Fruit fly (Drosophila melanogaster) whole organism, embryonic: ENCODE measurements around the gene CG17202.

ENCODE experiments used
- ATbp ChIP-seq: fragments of 200-800 bp; sonication (Bioruptor generic); optimal IDR thresholded peaks from 2 replicates; lab custom pipeline; 2017; ENCODE audit warnings: missing biosample characterization, mild to moderate bottlenecking, missing genetic modification characterization, missing genetic modification reagents
- Ada2b ChIP-seq: fragments of 200-800 bp; sonication (Bioruptor generic); IDR thresholded peaks from 2 replicates; pipeline ENCODE4 v1.3.6; 2022; ENCODE audit warnings: missing biosample characterization, missing genetic modification characterization
- Atf6 ChIP-seq: fragments of 200-800 bp; sonication (Bioruptor generic); IDR thresholded peaks from 2 replicates; pipeline ENCODE4 v1.3.6; 2022; ENCODE audit warnings: missing biosample characterization, missing genetic modification characterization
- CG10959 ChIP-seq: fragments of 200-800 bp; sonication (Bioruptor generic); IDR thresholded peaks from 2 replicates; pipeline ENCODE4 v1.3.6; 2022; ENCODE audit warnings: missing biosample characterization, missing genetic modification characterization
- CG11560 ChIP-seq: fragments of 200-800 bp; sonication (Bioruptor generic); IDR thresholded peaks from 3 replicates; pipeline ENCODE4 v1.3.6; 2022; ENCODE audit warnings: missing biosample characterization, missing genetic modification characterization
- CG12071 ChIP-seq: fragments of 200-800 bp; sonication (Bioruptor generic); optimal IDR thresholded peaks from 3 replicates; lab custom pipeline; 2018; ENCODE audit warnings: missing biosample characterization, mild to moderate bottlenecking, missing genetic modification characterization
- CG12299 ChIP-seq: fragments of 200-800 bp; sonication (Bioruptor generic); optimal IDR thresholded peaks from 2 replicates; lab custom pipeline; 2018; ENCODE audit warnings: missing biosample characterization, mild to moderate bottlenecking, missing genetic modification characterization
- CG17361 ChIP-seq: fragments of 200-800 bp; sonication (Bioruptor generic); IDR thresholded peaks from 3 replicates; pipeline ENCODE4 v1.3.6; 2022; ENCODE audit warnings: missing biosample characterization, missing genetic modification characterization
- CG17912 ChIP-seq: fragments of 200-800 bp; sonication (Bioruptor generic); optimal IDR thresholded peaks from 2 replicates; lab custom pipeline; 2018; ENCODE audit warnings: missing biosample characterization, mild to moderate bottlenecking, missing genetic modification characterization
- CG1792 ChIP-seq: fragments of 200-800 bp; sonication (Bioruptor generic); optimal IDR thresholded peaks from 2 replicates; lab custom pipeline; 2016; ENCODE audit warnings: missing biosample characterization, missing genetic modification characterization
- CG32772 ChIP-seq: fragments of 200-800 bp; sonication (Bioruptor generic); IDR thresholded peaks from 2 replicates; pipeline ENCODE4 v1.3.6; 2022; ENCODE audit warnings: missing biosample characterization, missing genetic modification characterization
- CG4282 ChIP-seq: fragments of 200-800 bp; sonication (Bioruptor generic); optimal IDR thresholded peaks from 2 replicates; lab custom pipeline; 2016; ENCODE audit warnings: missing biosample characterization, missing genetic modification characterization
- CG4360 ChIP-seq: fragments of 200-800 bp; sonication (Bioruptor generic); IDR thresholded peaks from 2 replicates; pipeline ENCODE4 v1.3.6; 2022; ENCODE audit warnings: missing biosample characterization, missing genetic modification characterization
- CG6689 ChIP-seq: fragments of 200-800 bp; sonication (Bioruptor generic); IDR thresholded peaks from 2 replicates; pipeline ENCODE4 v1.3.6; 2022; ENCODE audit warnings: missing biosample characterization, missing genetic modification characterization
- CG6791 ChIP-seq: fragments of 200-800 bp; sonication (Bioruptor generic); IDR thresholded peaks from 3 replicates; pipeline ENCODE4 v1.3.6; 2022; ENCODE audit warnings: missing biosample characterization, missing genetic modification characterization; ENCODE audit not compliant: partially characterized antibody
- CG8388 ChIP-seq: fragments of 200-800 bp; sonication (Bioruptor generic); optimal IDR thresholded peaks from 2 replicates; lab custom pipeline; 2019; ENCODE audit warnings: missing biosample characterization, mild to moderate bottlenecking, missing genetic modification characterization, moderate library complexity
- CG9727 ChIP-seq: fragments of 200-800 bp; sonication (Bioruptor generic); optimal IDR thresholded peaks from 3 replicates; lab custom pipeline; 2017; ENCODE audit warnings: missing biosample characterization, mild to moderate bottlenecking, missing genetic modification characterization
- CG9797 ChIP-seq: fragments of 200-800 bp; sonication (Bioruptor generic); optimal IDR thresholded peaks from 3 replicates; lab custom pipeline; 2018; ENCODE audit warnings: missing biosample characterization, mild to moderate bottlenecking, missing genetic modification characterization
- CoRest ChIP-seq: fragments of 200-800 bp; sonication (Bioruptor generic); optimal IDR thresholded peaks from 3 replicates; lab custom pipeline; 2018; ENCODE audit warnings: missing biosample characterization, mild to moderate bottlenecking, missing genetic modification characterization, moderate library complexity
- Deaf1 ChIP-seq: fragments of 200-800 bp; optimal IDR thresholded peaks from 3 replicates; lab custom pipeline; 2019; ENCODE audit warnings: missing biosample characterization, mild to moderate bottlenecking, missing genetic modification characterization, moderate library complexity
- ERR ChIP-seq: fragments of 200-800 bp; sonication (Bioruptor generic); optimal IDR thresholded peaks from 2 replicates; lab custom pipeline; 2016; ENCODE audit warnings: missing biosample characterization, missing genetic modification characterization
- GATAe ChIP-seq: fragments of 200-800 bp; sonication (Bioruptor generic); conservative IDR thresholded peaks from 2 replicates; pipeline ENCODE4 v1.3.6; 2022; ENCODE audit warnings: missing biosample characterization, missing genetic modification characterization
- Lhr ChIP-seq: fragments of 200-800 bp; sonication (Bioruptor generic); optimal IDR thresholded peaks from 3 replicates; lab custom pipeline; 2017; ENCODE audit warnings: mild to moderate bottlenecking, missing biosample characterization, missing genetic modification reagents, missing genetic modification characterization
- Myb ChIP-seq: fragments of 200-800 bp; sonication (Bioruptor generic); optimal IDR thresholded peaks from 2 replicates; lab custom pipeline; 2016; ENCODE audit warnings: missing biosample characterization, missing genetic modification characterization
- NFAT ChIP-seq: fragments of 200-800 bp; sonication (Bioruptor generic); IDR thresholded peaks from 2 replicates; pipeline ENCODE4 v1.3.6; 2022; ENCODE audit warnings: missing biosample characterization, missing genetic modification characterization
- Oaz ChIP-seq: fragments of 200-800 bp; sonication (Bioruptor generic); IDR thresholded peaks from 2 replicates; pipeline ENCODE4 v1.3.6; 2022; ENCODE audit warnings: missing biosample characterization, missing genetic modification characterization
- Tbp ChIP-seq: fragments of >200 bp; optimal IDR thresholded peaks from 2 replicates; lab custom pipeline; 2018; ENCODE audit warnings: missing biosample characterization, missing genetic modification characterization
- Xbp1 ChIP-seq: fragments of 200-800 bp; sonication (Bioruptor generic); optimal IDR thresholded peaks from 3 replicates; lab custom pipeline; 2016; ENCODE audit warnings: missing biosample characterization, mild to moderate bottlenecking, missing genetic modification characterization
- ase ChIP-seq: fragments of 200-800 bp; sonication (Bioruptor generic); IDR thresholded peaks from 3 replicates; pipeline ENCODE4 v1.3.6; 2022; ENCODE audit warnings: missing biosample characterization, missing genetic modification characterization
- ash1 ChIP-seq: fragments of 200-800 bp; sonication (Bioruptor generic); optimal IDR thresholded peaks from 2 replicates; lab custom pipeline; 2018; ENCODE audit warnings: missing biosample characterization, mild to moderate bottlenecking, missing genetic modification characterization
- cg ChIP-seq: fragments of 200-800 bp; sonication (Bioruptor generic); optimal IDR thresholded peaks from 3 replicates; lab custom pipeline; 2019; ENCODE audit warnings: missing biosample characterization, mild to moderate bottlenecking, missing genetic modification characterization, moderate library complexity
- crol ChIP-seq: fragments of 200-800 bp; sonication (Bioruptor generic); IDR thresholded peaks from 2 replicates; pipeline ENCODE4 v1.3.6; 2022; ENCODE audit warnings: missing biosample characterization, missing genetic modification characterization
- gem ChIP-seq: fragments of 200-800 bp; sonication (Bioruptor generic); optimal IDR thresholded peaks from 2 replicates; lab custom pipeline; 2019; ENCODE audit warnings: missing biosample characterization, mild to moderate bottlenecking, missing genetic modification characterization, moderate library complexity
- gfzf ChIP-seq: fragments of 200-800 bp; sonication (Bioruptor generic); optimal IDR thresholded peaks from 2 replicates; lab custom pipeline; 2016; ENCODE audit warnings: missing biosample characterization, mild to moderate bottlenecking, missing genetic modification characterization, moderate library complexity
- ham ChIP-seq: fragments of 200-800 bp; sonication (Bioruptor generic); IDR thresholded peaks from 2 replicates; pipeline ENCODE4 v1.3.6; 2022; ENCODE audit warnings: missing biosample characterization, missing genetic modification characterization
- hbn ChIP-seq: fragments of 200-800 bp; sonication (Bioruptor generic); IDR thresholded peaks from 2 replicates; pipeline ENCODE4 v1.3.6; 2022; ENCODE audit warnings: missing biosample characterization, missing genetic modification characterization; ENCODE audit not compliant: partially characterized antibody
- lilli ChIP-seq: fragments of 200-800 bp; sonication (Bioruptor generic); optimal IDR thresholded peaks from 3 replicates; lab custom pipeline; 2016; ENCODE audit warnings: missing biosample characterization, missing genetic modification characterization
- nerfin-1 ChIP-seq: fragments of 200-800 bp; sonication (Bioruptor generic); optimal IDR thresholded peaks from 3 replicates; lab custom pipeline; 2019; ENCODE audit warnings: missing biosample characterization, mild to moderate bottlenecking, missing genetic modification characterization, moderate library complexity
- nmo ChIP-seq: fragments of 200-800 bp; sonication (Bioruptor generic); optimal IDR thresholded peaks from 2 replicates; lab custom pipeline; 2018; ENCODE audit warnings: missing biosample characterization, mild to moderate bottlenecking, missing genetic modification characterization, moderate library complexity
- pfk ChIP-seq: fragments of 200-800 bp; sonication (Bioruptor generic); optimal IDR thresholded peaks from 2 replicates; lab custom pipeline; 2018; ENCODE audit warnings: missing biosample characterization, mild to moderate bottlenecking, missing genetic modification characterization, moderate library complexity
- pho ChIP-seq: fragments of 200-800 bp; sonication (Bioruptor generic); optimal IDR thresholded peaks from 2 replicates; lab custom pipeline; 2016; ENCODE audit warnings: missing biosample characterization, missing genetic modification characterization
- pita ChIP-seq: fragments of 200-800 bp; sonication (Bioruptor generic); optimal IDR thresholded peaks from 2 replicates; lab custom pipeline; 2017; ENCODE audit warnings: missing biosample characterization, mild to moderate bottlenecking, missing genetic modification characterization
- pzg ChIP-seq: fragments of 200-800 bp; sonication (Bioruptor generic); optimal IDR thresholded peaks from 3 replicates; lab custom pipeline; 2018; ENCODE audit warnings: missing biosample characterization, mild to moderate bottlenecking, missing genetic modification characterization, moderate library complexity
- salm ChIP-seq: fragments of 200-800 bp; sonication (Bioruptor generic); optimal IDR thresholded peaks from 2 replicates; lab custom pipeline; 2018; ENCODE audit warnings: missing biosample characterization, mild to moderate bottlenecking, missing genetic modification characterization
- sc ChIP-seq, 3 experiments: fragments of >200 bp in 2 of 3; fragments of 200-800 bp in 1 of 3; sonication (Bioruptor generic) in 1 of 3; optimal IDR thresholded peaks; 2 replicates in 2 of 3; 3 replicates in 1 of 3; lab custom pipeline; 2017; ENCODE audit warnings: mild to moderate bottlenecking in 1 of 3, missing biosample characterization in 1 of 3, missing genetic modification characterization in 1 of 3, missing genetic modification reagents in 1 of 3
- shn ChIP-seq: fragments of 200-800 bp; sonication (Bioruptor generic); optimal IDR thresholded peaks from 3 replicates; lab custom pipeline; 2016; ENCODE audit warnings: missing biosample characterization, missing genetic modification characterization
- sna ChIP-seq: fragments of 200-800 bp; sonication (Bioruptor generic); IDR thresholded peaks from 2 replicates; pipeline ENCODE4 v1.3.6; 2022; ENCODE audit warnings: missing biosample characterization, missing genetic modification characterization; ENCODE audit not compliant: partially characterized antibody
- sug ChIP-seq: fragments of 200-800 bp; optimal IDR thresholded peaks from 2 replicates; lab custom pipeline; 2019; ENCODE audit warnings: missing biosample characterization, mild to moderate bottlenecking, missing genetic modification characterization, moderate library complexity
- trem ChIP-seq: fragments of 200-800 bp; optimal IDR thresholded peaks from 3 replicates; lab custom pipeline; 2019; ENCODE audit warnings: missing biosample characterization, mild to moderate bottlenecking, missing genetic modification characterization, moderate library complexity
- unc-4 ChIP-seq: fragments of 200-800 bp; sonication (Bioruptor generic); IDR thresholded peaks from 2 replicates; pipeline ENCODE4 v1.3.6; 2022; ENCODE audit warnings: missing biosample characterization, missing genetic modification characterization; ENCODE audit not compliant: partially characterized antibody
- vnd ChIP-seq: fragments of 200-800 bp; sonication (Bioruptor generic); IDR thresholded peaks from 3 replicates; pipeline ENCODE4 v1.3.6; 2022; ENCODE audit warnings: missing biosample characterization, missing genetic modification characterization; ENCODE audit not compliant: partially characterized antibody

The CG17202 gene

DNA sequence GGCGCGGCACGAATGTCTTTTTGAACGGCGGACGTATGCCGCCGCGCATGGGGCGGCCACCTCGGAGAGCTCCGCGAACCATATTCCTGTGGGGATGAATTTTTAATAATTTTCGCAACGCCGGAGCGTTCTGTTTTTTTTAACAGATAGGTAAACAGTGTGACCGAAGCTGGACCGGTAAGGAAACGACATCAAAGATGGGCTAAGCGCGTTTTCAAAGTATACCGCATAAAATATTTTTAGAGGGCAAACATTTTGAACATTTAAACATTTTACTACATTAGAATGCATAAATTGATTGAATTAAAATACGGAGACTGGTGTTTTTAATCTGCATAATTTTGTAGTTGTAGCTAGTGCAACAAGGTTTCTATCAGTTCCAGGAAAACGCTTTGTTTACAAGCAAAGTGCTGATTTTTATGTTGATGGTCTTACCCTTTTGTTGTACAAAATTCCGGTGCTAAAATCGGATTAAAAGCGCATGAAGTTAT lies 6.6 kb downstream of the CG17202 start, which contains the start of the genes CG5641 and CG5245 (continued):
- TF ChIP-seq CG6791 (no peak), pfk (GFP tag; lab: Kevin White, UChicago) (no peak), unc-4 (GFP tag; lab: Robert Waterston, UW) (no peak), CG9797 (GFP tag; lab: Kevin White, UChicago) (peak; percentile 69), nerfin-1 (tag; lab: Kevin White, UChicago) (peak; percentile 58), CG11560 (tag; lab: Robert Waterston, UW) (no peak), CG6689 (GFP tag; lab: Robert Waterston, UW) (no peak), CG32772 (no peak), GATAe (GFP tag; lab: Robert Waterston, UW) (no peak), CG4282 (GFP tag; lab: Kevin White, UChicago) (no peak), Tbp (no peak), CG8388 (GFP tag; lab: Kevin White, UChicago) (no peak), CG4360 (no peak), crol (GFP tag; lab: Robert Waterston, UW) (no peak), CG9727 (GFP tag; lab: Kevin White, UChicago) (no peak), pho (GFP tag; lab: Kevin White, UChicago) (no peak), NFAT (GFP tag; lab: Robert Waterston, UW) (no peak), shn (GFP tag; lab: Kevin White, UChicago) (no peak), ham (no peak), CG17361 (GFP tag; lab: Robert Waterston, UW) (no peak), Atf6 (GFP tag; lab: Robert Waterston, UW) (no peak), CG17912 (no peak), salm (tag; lab: Kevin White, UChicago) (no peak), cg (no peak), Xbp1 (GFP tag; lab: Kevin White, UChicago) (no peak), ase (GFP tag; lab: Robert Waterston, UW) (no peak), ATbp (no peak), Lhr (GFP tag; lab: Kevin White, UChicago) (peak; percentile 31), pzg (peak; percentile 51), sna (GFP tag; lab: Robert Waterston, UW) (no peak), CG10959 (GFP tag; lab: Robert Waterston, UW) (no peak), hbn (no peak), nmo (peak; percentile 20), CoRest (tag; lab: Kevin White, UChicago) (peak; percentile 12), sc (optimal IDR thresholded peaks at IDR 0.05; lab: Kevin White, UChicago) (no peak), sc (GFP tag; optimal IDR thresholded peaks at IDR 0.05; lab: Kevin White, UChicago) (no peak), trem (peak; percentile 51), CG1792 (no peak), gem (tag; lab: Kevin White, UChicago) (no peak), Oaz (GFP tag; lab: Robert Waterston, UW) (no peak), Ada2b (GFP tag; lab: Robert Waterston, UW) (no peak), Myb (GFP tag; lab: Kevin White, UChicago) (peak; percentile 31), ERR (GFP tag; lab: Kevin White, UChicago) (no peak), sug (no peak), pita (no peak), gfzf (GFP tag; lab: Kevin White, UChicago) (peak; percentile 85), CG12071 (GFP tag; lab: Kevin White, UChicago) (no peak), CG12299 (tag; lab: Kevin White, UChicago) (no peak), vnd (no peak), lilli (GFP tag; lab: Kevin White, UChicago) (no peak), Deaf1 (tag; lab: Kevin White, UChicago) (no peak), ash1 (GFP tag; lab: Kevin White, UChicago) (no peak)
